Fruit fly (Drosophila melanogaster): ENCODE data around the gene CG42699.

The CG42699 gene

DNA sequence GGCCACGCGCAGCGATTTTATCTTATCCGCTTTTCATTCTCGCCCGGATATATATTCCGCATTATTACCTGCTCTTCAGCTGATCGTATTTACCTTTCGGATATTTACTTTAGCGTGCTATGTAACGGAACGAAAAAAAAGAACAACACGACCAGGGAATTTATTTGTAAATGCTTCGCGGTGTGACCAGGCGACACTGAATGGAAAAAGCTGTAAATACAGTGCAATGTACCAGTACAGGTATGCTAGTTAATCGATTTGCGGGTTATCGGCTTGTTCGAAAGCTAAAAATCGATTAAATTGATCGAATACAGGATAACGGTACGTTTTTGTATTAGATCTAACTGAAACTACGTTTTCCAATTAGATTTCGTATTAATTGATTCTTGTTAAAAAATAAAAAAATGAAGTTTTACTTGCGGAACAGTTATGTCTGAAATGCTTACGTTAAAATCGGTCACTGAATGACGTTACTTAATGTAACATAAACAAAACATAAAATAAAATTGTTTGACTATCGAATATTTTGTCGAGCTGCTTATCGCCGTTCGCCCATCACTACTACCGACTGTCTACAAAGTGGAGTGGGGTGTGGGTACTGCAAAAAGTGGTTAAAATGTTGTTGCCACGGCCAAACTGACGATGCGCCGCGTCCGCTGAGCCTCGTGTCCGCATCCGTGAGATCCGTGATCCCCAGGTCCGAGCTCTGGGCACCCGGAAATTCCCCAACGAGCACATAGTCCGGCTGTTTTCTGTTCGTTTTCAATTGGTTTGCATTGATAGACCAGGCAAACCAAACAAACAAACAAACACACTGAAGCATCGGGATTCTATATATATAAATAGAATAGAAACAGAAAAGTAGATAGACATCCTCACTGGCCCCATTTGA lies at the start of gene CG42699, which contains the start of gene MAPk-Ak2:
CG42699 (plus strand) TSS at position 553 of the 892 bp plus-strand sequence.
MAPk-Ak2 (minus strand) TSS at position 203 of the 892 bp plus-strand sequence.
- no peak for TF ChIP-seq psq (optimal IDR thresholded peaks at IDR 0.05)
- no peak for TF ChIP-seq usp (GFP tag; optimal IDR thresholded peaks at IDR 0.05)
- no peak for TF ChIP-seq CG8478 (optimal IDR thresholded peaks at IDR 0.05)
- TF ChIP-seq pan (optimal IDR thresholded peaks at IDR 0.05), result no peak
- no peak for TF ChIP-seq EcR (GFP tag; optimal IDR thresholded peaks at IDR 0.05)

DNA sequence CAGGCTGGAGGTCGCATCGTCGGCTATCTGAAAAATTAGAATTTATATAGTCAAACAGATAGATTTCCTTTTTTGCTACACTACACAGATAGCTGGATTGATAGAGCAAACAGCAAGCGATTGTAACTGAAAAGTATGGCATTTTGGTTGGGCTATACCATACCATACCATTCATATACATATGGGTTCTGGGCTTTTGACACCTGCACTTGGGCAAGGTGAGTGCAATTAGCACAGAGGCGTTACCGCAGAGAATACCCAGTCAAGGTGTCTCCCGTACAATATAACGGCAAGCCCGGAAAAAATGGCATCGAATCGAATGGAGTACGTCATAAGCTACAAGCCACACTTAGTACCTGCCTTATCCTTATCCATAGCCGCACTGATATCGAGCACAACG lies 49.6 kb upstream of the CG42699 start:
- no peak for TF ChIP-seq EcR (GFP tag; optimal IDR thresholded peaks at IDR 0.05)
- TF ChIP-seq pan (optimal IDR thresholded peaks at IDR 0.05), result no peak
- no peak for TF ChIP-seq usp (GFP tag; optimal IDR thresholded peaks at IDR 0.05)
- TF ChIP-seq Dll (optimal IDR thresholded peaks at IDR 0.05), result no peak
- TF ChIP-seq CG8478 (optimal IDR thresholded peaks at IDR 0.05), result no peak
- no peak for TF ChIP-seq psq (optimal IDR thresholded peaks at IDR 0.05)

DNA sequence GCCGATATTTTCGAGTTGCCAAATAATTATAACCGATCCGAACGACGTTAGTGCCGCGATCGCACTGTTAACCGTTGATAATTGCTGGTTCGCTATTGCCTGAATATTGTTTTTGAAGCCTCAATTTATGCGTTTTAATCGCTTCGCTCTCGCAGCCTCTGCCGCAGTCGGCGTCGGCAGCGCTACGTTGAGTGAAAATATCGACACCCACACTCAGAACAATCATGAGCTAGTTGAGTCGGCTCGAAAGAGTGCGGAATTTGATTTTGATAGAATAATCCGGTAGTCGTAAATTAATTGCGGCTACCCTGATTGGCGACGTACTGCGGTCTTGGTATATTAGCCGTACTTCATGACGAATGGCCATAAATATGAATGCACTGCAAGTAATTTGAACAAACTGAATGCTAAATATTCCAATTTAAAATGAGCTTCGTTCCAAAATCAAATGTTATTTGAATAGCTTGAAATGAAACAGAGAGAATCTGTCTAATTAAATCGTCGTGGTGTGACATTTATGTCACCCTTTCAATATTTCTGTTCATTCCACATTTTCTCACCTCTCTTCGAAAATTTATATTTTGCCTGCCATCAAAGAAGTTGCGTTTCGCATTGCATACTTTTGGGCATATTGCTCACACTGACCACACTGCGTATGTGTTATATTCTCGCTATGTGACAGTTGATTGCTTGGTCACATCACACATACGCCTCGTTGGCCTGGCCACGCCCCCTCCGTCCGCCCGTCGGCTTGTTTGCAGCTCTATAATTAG lies 48.7 kb upstream of the CG42699 start:
- TF ChIP-seq psq (optimal IDR thresholded peaks at IDR 0.05), result no peak
- TF ChIP-seq CG8478 (optimal IDR thresholded peaks at IDR 0.05), result no peak
- TF ChIP-seq pan (optimal IDR thresholded peaks at IDR 0.05), result no peak
- TF ChIP-seq EcR (GFP tag; optimal IDR thresholded peaks at IDR 0.05), result no peak
- TF ChIP-seq Dll (optimal IDR thresholded peaks at IDR 0.05), result no peak
- TF ChIP-seq usp (GFP tag; optimal IDR thresholded peaks at IDR 0.05), result no peak

DNA sequence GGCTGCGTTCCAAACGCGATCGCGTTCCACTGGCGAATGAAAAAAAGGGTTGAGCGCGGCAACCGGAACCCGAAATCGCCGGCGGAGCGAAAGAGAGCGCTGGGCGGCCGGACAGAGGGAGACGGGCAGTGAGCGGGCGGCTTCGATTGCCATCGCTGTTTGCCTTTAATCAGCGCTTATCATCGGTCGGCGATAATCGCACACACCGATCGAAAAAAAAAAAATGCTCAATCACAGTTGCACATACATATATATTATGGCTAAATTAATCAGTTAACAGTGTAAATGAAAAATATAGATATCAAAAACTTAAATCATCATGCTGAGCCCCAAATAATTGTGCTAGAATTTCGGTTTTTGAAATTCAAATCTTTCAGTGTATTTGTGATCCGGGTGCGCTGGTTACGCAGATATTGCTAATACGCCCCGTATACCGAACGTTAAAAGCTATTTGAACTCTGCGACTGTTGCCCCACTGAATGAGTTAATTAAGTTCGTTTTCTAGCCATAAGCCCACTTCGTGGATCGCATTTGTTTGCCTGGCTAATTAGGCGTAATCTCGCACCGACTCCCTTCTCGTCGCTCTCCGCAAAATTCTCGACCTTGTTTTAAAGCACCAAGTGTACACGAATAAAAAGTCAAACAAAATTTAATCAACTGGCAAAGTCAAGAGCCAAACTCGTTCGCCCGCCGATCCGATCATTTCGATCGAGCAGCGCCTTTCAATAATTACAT lies 46.4 kb upstream of the CG42699 start, which contains the start of gene CG33080:
CG33080 (minus strand) TSS at position 38 of the 735 bp plus-strand sequence.
- TF ChIP-seq psq (optimal IDR thresholded peaks at IDR 0.05) (no peak), Dll (optimal IDR thresholded peaks at IDR 0.05) (no peak), pan (optimal IDR thresholded peaks at IDR 0.05) (no peak), EcR (GFP tag; optimal IDR thresholded peaks at IDR 0.05) (no peak), usp (GFP tag; optimal IDR thresholded peaks at IDR 0.05) (no peak)

DNA sequence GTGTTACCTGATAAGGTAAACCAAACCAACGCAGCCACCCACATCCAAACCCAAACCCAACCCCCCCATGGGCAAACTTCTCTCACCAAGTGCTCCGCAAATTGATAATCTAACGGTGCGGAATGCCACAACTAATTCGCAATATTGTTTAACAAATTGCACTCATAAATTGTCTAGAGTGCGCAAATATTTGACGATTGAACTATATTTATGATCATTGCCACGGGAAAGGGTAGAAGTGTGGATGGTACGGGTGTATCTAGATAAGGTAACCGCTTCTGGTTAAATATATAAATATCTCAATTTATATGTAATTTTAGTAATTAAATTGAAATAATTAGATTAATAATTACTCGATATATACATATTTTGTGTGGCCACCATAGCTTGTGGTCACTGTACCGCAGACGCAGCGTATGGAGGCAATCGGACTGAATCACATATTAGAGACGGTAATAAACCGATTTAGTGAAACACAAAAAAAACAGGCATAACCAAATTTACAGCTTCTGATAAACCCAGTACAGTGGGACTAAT lies 45.8 kb upstream of the CG42699 start:
- TF ChIP-seq usp (GFP tag; optimal IDR thresholded peaks at IDR 0.05), result no peak
- TF ChIP-seq psq (optimal IDR thresholded peaks at IDR 0.05), result no peak
- no peak for TF ChIP-seq EcR (GFP tag; optimal IDR thresholded peaks at IDR 0.05)
- no peak for TF ChIP-seq pan (optimal IDR thresholded peaks at IDR 0.05)
- TF ChIP-seq Dll (optimal IDR thresholded peaks at IDR 0.05), result no peak
- no peak for TF ChIP-seq CG8478 (optimal IDR thresholded peaks at IDR 0.05)

DNA sequence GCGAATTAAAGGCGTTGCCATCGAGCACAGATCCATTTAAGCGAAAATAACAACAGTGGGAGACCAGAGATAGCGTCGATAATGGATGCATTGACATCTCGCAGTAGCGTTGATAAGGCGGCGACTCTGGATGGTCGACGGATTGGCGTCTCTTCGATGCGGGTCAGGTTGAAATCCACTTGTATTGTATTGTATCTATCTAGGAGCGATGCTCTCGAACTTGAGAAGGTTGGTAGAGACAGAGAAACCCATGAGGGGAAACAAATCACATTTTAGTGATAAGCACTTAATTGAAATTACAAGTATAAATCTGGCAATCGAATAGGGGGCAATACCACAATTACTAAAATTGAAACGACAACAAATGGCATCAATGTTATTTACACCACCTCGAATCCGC lies 40.8 kb upstream of the CG42699 start:
- no peak for TF ChIP-seq CG8478 (optimal IDR thresholded peaks at IDR 0.05)
- TF ChIP-seq Dll (optimal IDR thresholded peaks at IDR 0.05), result no peak
- no peak for TF ChIP-seq pan (optimal IDR thresholded peaks at IDR 0.05)
- no peak for TF ChIP-seq EcR (GFP tag; optimal IDR thresholded peaks at IDR 0.05)
- TF ChIP-seq usp (GFP tag; optimal IDR thresholded peaks at IDR 0.05), result no peak
- TF ChIP-seq psq (optimal IDR thresholded peaks at IDR 0.05), result no peak

DNA sequence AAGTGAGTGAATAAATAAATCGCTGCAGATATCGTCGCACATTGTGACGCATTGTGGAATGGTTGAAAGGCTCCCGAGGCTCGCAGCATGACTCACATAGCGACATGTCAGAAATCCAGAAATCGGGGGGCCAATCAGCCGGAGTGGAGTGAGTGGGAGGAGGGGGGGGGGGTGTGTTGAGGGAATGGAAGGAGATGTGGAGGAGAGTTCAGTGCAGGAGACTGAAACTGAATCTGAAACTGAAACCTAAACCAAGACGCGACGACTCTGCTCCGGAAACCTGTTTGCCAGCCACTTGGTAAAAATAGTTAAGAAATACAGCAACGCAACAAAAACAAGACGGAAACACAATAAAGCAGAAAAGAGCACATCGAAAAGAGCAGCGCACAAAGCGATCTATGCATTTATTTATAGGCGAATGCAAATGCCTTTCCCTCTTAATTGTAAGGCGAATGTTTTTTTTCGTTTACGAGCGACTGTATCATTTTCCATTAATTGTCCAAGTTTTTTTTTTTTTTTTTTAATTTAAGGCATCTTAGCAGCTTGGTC lies 40.1 kb upstream of the CG42699 start:
- TF ChIP-seq pan (optimal IDR thresholded peaks at IDR 0.05), result no peak
- no peak for TF ChIP-seq psq (optimal IDR thresholded peaks at IDR 0.05)
- TF ChIP-seq Dll (optimal IDR thresholded peaks at IDR 0.05), result no peak
- TF ChIP-seq CG8478 (optimal IDR thresholded peaks at IDR 0.05), result no peak
- TF ChIP-seq usp (GFP tag; optimal IDR thresholded peaks at IDR 0.05), result no peak
- no peak for TF ChIP-seq EcR (GFP tag; optimal IDR thresholded peaks at IDR 0.05)

DNA sequence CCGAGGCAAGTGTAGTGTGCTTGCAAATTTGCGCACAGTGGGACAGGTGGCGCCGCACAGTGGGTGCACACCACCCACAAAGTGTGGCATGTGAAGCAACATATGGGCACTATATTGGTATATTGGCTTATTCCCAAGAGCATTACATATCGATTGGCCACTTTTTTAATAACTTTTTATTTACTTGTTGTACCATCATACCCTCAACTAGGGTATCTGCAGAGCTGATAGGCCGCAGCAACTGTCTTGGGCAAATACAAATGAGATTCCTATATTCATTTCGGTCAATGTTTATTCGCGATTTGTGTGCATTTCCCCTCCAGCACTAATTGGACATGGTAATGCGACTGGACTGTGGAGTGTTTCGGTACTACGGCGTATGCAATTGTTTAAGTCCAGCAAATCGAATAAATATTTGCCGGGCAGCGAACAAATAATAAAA lies 39.6 kb upstream of the CG42699 start:
- TF ChIP-seq EcR (GFP tag; optimal IDR thresholded peaks at IDR 0.05), result no peak
- TF ChIP-seq psq (optimal IDR thresholded peaks at IDR 0.05), result no peak

DNA sequence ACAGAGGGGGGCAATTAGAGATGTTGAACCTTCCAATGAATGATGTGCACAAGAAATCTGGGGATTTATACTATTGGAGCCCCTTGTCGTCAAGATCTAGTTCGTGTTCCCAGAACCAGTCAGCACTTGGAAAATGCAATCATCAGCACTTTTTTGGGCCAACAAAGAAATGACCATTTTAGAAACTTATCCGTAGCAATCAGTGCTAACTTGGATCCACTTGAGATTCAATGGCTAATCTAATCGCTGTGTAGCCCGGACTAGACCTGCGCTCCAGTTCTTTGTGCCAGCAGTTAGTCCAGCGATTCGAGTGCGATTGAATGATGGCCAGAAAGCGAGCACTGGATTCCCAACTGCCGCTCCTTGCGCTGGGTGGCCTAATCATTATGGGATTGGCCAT lies 31.9 kb upstream of the CG42699 start, which contains the start of gene CG15773:
CG15773 (plus strand) TSS at position 301 of the 400 bp plus-strand sequence.
- TF ChIP-seq CG8478 (optimal IDR thresholded peaks at IDR 0.05), result no peak
- no peak for TF ChIP-seq EcR (GFP tag; optimal IDR thresholded peaks at IDR 0.05)
- no peak for TF ChIP-seq Dll (optimal IDR thresholded peaks at IDR 0.05)
- no peak for TF ChIP-seq usp (GFP tag; optimal IDR thresholded peaks at IDR 0.05)
- no peak for TF ChIP-seq psq (optimal IDR thresholded peaks at IDR 0.05)
- TF ChIP-seq pan (optimal IDR thresholded peaks at IDR 0.05), result no peak

DNA sequence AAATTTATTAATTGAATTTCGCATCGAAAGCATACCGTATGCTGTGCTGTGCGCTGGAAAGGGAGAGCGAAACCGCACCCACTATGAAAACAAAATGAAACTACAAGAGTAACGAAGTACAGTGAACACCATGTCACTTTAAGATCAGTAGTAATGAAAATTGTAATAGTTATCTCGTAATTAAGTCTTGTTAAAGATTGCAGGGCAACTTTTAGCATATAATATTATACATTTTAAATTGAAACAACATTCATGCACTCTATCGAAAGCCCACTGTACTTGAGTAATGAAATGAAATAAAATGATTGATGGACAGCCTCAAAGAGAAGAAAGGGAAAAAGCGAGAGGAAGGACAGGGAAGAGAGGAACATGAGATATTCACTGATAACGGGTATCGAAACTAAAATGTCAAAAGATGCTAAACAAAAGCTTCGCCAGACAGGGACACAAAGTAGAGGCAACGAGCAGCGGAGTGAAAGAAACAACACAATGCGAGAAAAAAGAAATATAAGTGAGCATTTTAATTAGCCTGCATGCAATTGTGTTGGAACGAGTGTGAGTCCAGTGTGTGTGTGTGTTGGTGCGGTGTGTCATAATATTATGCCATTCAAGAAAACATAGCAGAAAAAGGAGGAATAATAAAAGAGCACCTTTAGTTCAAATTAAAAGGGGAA lies 28.9 kb upstream of the CG42699 start:
- TF ChIP-seq usp (GFP tag; optimal IDR thresholded peaks at IDR 0.05), result no peak
- no peak for TF ChIP-seq Dll (optimal IDR thresholded peaks at IDR 0.05)
- no peak for TF ChIP-seq CG8478 (optimal IDR thresholded peaks at IDR 0.05)
- TF ChIP-seq psq (optimal IDR thresholded peaks at IDR 0.05), result no peak
- TF ChIP-seq pan (optimal IDR thresholded peaks at IDR 0.05), result no peak
- no peak for TF ChIP-seq EcR (GFP tag; optimal IDR thresholded peaks at IDR 0.05)
